Worm (Caenorhabditis elegans): ENCODE data around the gene exos-9.

exos-9 gene

ce11 chrIII:7207903-7208497 lies 10.1 kb upstream of the exos-9 start, which contains the start of gene rpl-6 (continued):
- TF ChIP-seq ztf-26 (tag; optimal IDR thresholded peaks at IDR 0.05) (no peak), snpc-3.4 (tag; optimal IDR thresholded peaks at IDR 0.05) (peak; percentile 85), F39B2.1 (GFP tag; IDR thresholded peaks at IDR 0.05) (no peak), ceh-91 (GFP tag; IDR thresholded peaks at IDR 0.05) (peak; percentile 82), C17E4.6 (GFP tag; IDR thresholded peaks at IDR 0.05) (no peak), madf-6 (GFP tag; IDR thresholded peaks at IDR 0.05) (peak; percentile 83), snpc-1.3 (tag; optimal IDR thresholded peaks at IDR 0.05; ENCODE audit: insufficient read depth) (peak; percentile 76), ztf-6 (GFP tag; IDR thresholded peaks at IDR 0.05) (no peak), chd-7 (tag; optimal IDR thresholded peaks at IDR 0.05) (no peak), C06A6.2 (GFP tag; conservative IDR thresholded peaks at IDR 0.05) (no peak; the same call in 1 of the 2 replicates), die-1 (tag; optimal IDR thresholded peaks at IDR 0.05) (no peak), hlh-12 (tag; optimal IDR thresholded peaks at IDR 0.05) (no peak), mel-28 (tag; optimal IDR thresholded peaks at IDR 0.05; ENCODE audit: borderline replicate concordance) (no peak), D2030.7 (GFP tag; IDR thresholded peaks at IDR 0.05) (0 out of 2 replicates have a peak, but pooled peaks have one; percentile 44), ccch-3 (GFP tag; optimal IDR thresholded peaks at IDR 0.05) (no peak), lir-1 (GFP tag; conservative IDR thresholded peaks at IDR 0.05) (peak; percentile 28; the same call in 1 of the 2 replicates), T26A5.8 (tag; optimal IDR thresholded peaks at IDR 0.05) (no peak), ZK185.1 (tag; optimal IDR thresholded peaks at IDR 0.05; ENCODE audit: poor library complexity, severe bottlenecking) (peak; percentile 65), dpff-1 (tag; optimal IDR thresholded peaks at IDR 0.05) (no peak), lag-1 (GFP tag; IDR thresholded peaks at IDR 0.05) (no peak), mes-4 (tag; optimal IDR thresholded peaks at IDR 0.05) (no peak), Y67H2A.10 (GFP tag; conservative IDR thresholded peaks at IDR 0.05) (peak; percentile 59), ztf-25 (GFP tag; IDR thresholded peaks at IDR 0.05) (no peak), lin-35 (GFP tag; optimal IDR thresholded peaks at IDR 0.05) (peak in 1 of 3 experiments; percentile 86), unc-62 (GFP tag; optimal IDR thresholded peaks at IDR 0.05) (no peak), rec-8 (tag; optimal IDR thresholded peaks at IDR 0.05) (no peak), ama-1 (optimal IDR thresholded peaks at IDR 0.05) (peak; percentile 2), ama-1 (GFP tag; optimal IDR thresholded peaks at IDR 0.05) (peak in 1 of 2 experiments; percentile 29), unc-130 (GFP tag; optimal IDR thresholded peaks at IDR 0.05) (no peak), hsf-1 (GFP tag; IDR thresholded peaks at IDR 0.05) (no peak), nhr-80 (tag; optimal IDR thresholded peaks at IDR 0.05) (peak; percentile 32), lin-54 (GFP tag; optimal IDR thresholded peaks at IDR 0.05) (peak; percentile 80), ets-4 (GFP tag; optimal IDR thresholded peaks at IDR 0.05) (no peak), nhr-120 (GFP tag; IDR thresholded peaks at IDR 0.05) (no peak), B0336.3 (GFP tag; IDR thresholded peaks at IDR 0.05) (no peak), somi-1 (GFP tag; optimal IDR thresholded peaks at IDR 0.05) (no peak), dpl-1 (GFP tag; optimal IDR thresholded peaks at IDR 0.05) (peak; percentile 35), snpc-4 (GFP tag; optimal IDR thresholded peaks at IDR 0.05) (no peak), snpc-4 (tag; optimal IDR thresholded peaks at IDR 0.05) (peak; percentile 49 to 76 (median 62)), attf-3 (GFP tag; conservative IDR thresholded peaks at IDR 0.05) (peak; percentile 74), Y79H2A.3 (GFP tag; conservative IDR thresholded peaks at IDR 0.05) (no peak), egrh-3 (GFP tag; IDR thresholded peaks at IDR 0.05) (no peak), fkh-3 (tag; optimal IDR thresholded peaks at IDR 0.05) (no peak), F57C9.4 (tag; optimal IDR thresholded peaks at IDR 0.05) (no peak), sea-2 (GFP tag; IDR thresholded peaks at IDR 0.05) (no peak), ceh-58 (GFP tag; IDR thresholded peaks at IDR 0.05) (no peak), lsl-1 (GFP tag; optimal IDR thresholded peaks at IDR 0.05) (peak; percentile 91), ztf-22 (GFP tag; optimal IDR thresholded peaks at IDR 0.05) (no peak), tbx-9 (tag; optimal IDR thresholded peaks at IDR 0.05; ENCODE audit: borderline replicate concordance) (no peak)
